Worm (Caenorhabditis elegans): ENCODE measurements around the gene col-172.

DNA sequence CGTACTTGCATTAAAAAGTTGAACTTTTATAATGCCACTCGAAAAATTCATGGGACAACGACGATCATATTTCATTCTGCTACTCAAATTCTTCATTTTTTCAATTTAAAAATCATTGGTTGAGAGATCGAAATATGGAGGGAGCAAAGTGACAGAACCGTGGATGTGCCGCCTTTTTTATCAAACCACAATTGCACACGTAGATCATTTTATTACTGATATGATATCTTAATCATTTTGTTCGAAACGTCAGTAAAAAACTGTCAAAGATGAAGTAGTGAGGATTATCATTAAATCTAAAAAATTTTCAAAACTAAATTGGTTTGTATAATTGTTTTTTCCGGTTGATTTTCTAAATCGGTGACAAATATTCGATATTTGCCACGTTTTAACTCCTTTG is 18.5 kb upstream of the col-172 start:
- TF ChIP-seq T22C8.4 (GFP tag; IDR thresholded peaks at IDR 0.05), result no peak
- no peak for TF ChIP-seq ztf-23 (GFP tag; IDR thresholded peaks at IDR 0.05)
- TF ChIP-seq ref-1 (GFP tag; conservative IDR thresholded peaks at IDR 0.05), result no peak
- no peak for TF ChIP-seq flt-1 (GFP tag; IDR thresholded peaks at IDR 0.05)
